Worm (Caenorhabditis elegans) whole organism, young adult: ENCODE results near the gene T12B3.2.

Experiments
- D2030.7 ChIP-seq: fragments of 200-800 bp; sonication (Bioruptor generic); IDR thresholded peaks from 2 replicates; pipeline ENCODE4 v1.3.6; 2022; ENCODE audit warnings: missing genetic modification reagents, missing genetic modification characterization, missing compliant biosample characterization
- F55B11.4 ChIP-seq: sonication (generic microtip); optimal IDR thresholded peaks from 2 replicates; lab custom pipeline; 2016; ENCODE audit warnings: missing compliant biosample characterization, missing genetic modification characterization, borderline replicate concordance; ENCODE audit not compliant: insufficient read depth
- ama-1 ChIP-seq, 3 experiments: fragments of 150-350 bp in 1 of 3; sonication (generic microtip) in 2 of 3; optimal IDR thresholded peaks; 2 replicates each; lab custom pipeline; 2014 to 2018; ENCODE audit warnings: missing biosample characterization in 2 of 3, missing genetic modification characterization in 2 of 3, missing genetic modification reagents in 2 of 3
- attf-3 ChIP-seq: fragments of 200-800 bp; sonication (Bioruptor generic); conservative IDR thresholded peaks from 2 replicates; pipeline ENCODE4 v1.3.6; 2022; ENCODE audit warnings: missing genetic modification reagents, missing genetic modification characterization, missing compliant biosample characterization
- hsf-1 ChIP-seq: fragments of 200-800 bp; sonication (Bioruptor generic); IDR thresholded peaks from 2 replicates; pipeline ENCODE4 v1.3.6; 2022; ENCODE audit warnings: missing genetic modification reagents, missing genetic modification characterization, missing compliant biosample characterization
- pha-4 ChIP-seq: fragments of 150-350 bp; sonication (generic microtip); optimal IDR thresholded peaks from 2 replicates; lab custom pipeline; 2014; ENCODE audit warnings: missing biosample characterization, missing genetic modification reagents, missing genetic modification characterization
- snpc-3.4 ChIP-seq: sonication (generic microtip); optimal IDR thresholded peaks from 2 replicates; lab custom pipeline; 2017; ENCODE audit warnings: missing genetic modification characterization, mild to moderate bottlenecking, missing compliant biosample characterization, antibody characterized with exemption, moderate library complexity, missing genotype, missing genetic modification reagents
- tlf-1 ChIP-seq: fragments of 200-800 bp; sonication (Bioruptor generic); optimal IDR thresholded peaks from 2 replicates; lab custom pipeline; 2018; ENCODE audit warnings: mild to moderate bottlenecking, missing genetic modification characterization, missing compliant biosample characterization
- zfh-2 ChIP-seq: fragments of 200-800 bp; sonication (Bioruptor generic); conservative IDR thresholded peaks from 2 replicates; pipeline ENCODE4 v1.3.6; 2022; ENCODE audit warnings: missing genetic modification reagents, missing genetic modification characterization, missing compliant biosample characterization

ce11 chrIV:7404934-7405632 lies 28.5 kb downstream of the T12B3.2 start, which contains the start of the genes C48A7.16 and egl-19:
- no peak for TF ChIP-seq tlf-1 (GFP tag; lab: Kevin White, UChicago)
- TF ChIP-seq snpc-3.4 (tag; lab: Kevin White, UChicago): no peak
- no peak for TF ChIP-seq ama-1 (optimal IDR thresholded peaks at IDR 0.05; lab: Kevin White, UChicago)
- TF ChIP-seq ama-1 (GFP tag; optimal IDR thresholded peaks at IDR 0.05; lab: Kevin White, UChicago): no peak
- no peak for TF ChIP-seq pha-4
- TF ChIP-seq attf-3 (GFP tag; lab: Robert Waterston, UW): no peak
- TF ChIP-seq hsf-1 (GFP tag; lab: Robert Waterston, UW): no peak
- TF ChIP-seq D2030.7 (GFP tag; lab: Robert Waterston, UW): no peak
- TF ChIP-seq zfh-2 (GFP tag; lab: Robert Waterston, UW): no peak
- TF ChIP-seq F55B11.4 (tag; lab: Kevin White, UChicago): no peak
